Fruit fly (Drosophila melanogaster) whole organism, adult: ENCODE data around the gene pyx.

ENCODE experiments used
- CG11617 ChIP-seq: fragments of 200-800 bp; sonication (Bioruptor generic); optimal IDR thresholded peaks from 2 replicates; lab custom pipeline; 2017; ENCODE audit warnings: mild to moderate bottlenecking, missing biosample characterization, missing genetic modification reagents, missing genetic modification characterization
- CG14711 ChIP-seq: fragments of 200-800 bp; sonication (Bioruptor generic); optimal IDR thresholded peaks from 2 replicates; lab custom pipeline; 2018; ENCODE audit warnings: missing biosample characterization, mild to moderate bottlenecking, missing genetic modification characterization, moderate library complexity
- CG1620 ChIP-seq: fragments of 200-800 bp; sonication (Bioruptor generic); optimal IDR thresholded peaks from 2 replicates; lab custom pipeline; 2016; ENCODE audit warnings: missing biosample characterization, missing genetic modification characterization
- CG5204 ChIP-seq: fragments of 200-800 bp; sonication (Bioruptor generic); optimal IDR thresholded peaks from 2 replicates; lab custom pipeline; 2016; ENCODE audit warnings: missing biosample characterization, missing genetic modification characterization
- Clk ChIP-seq: fragments of 200-800 bp; sonication (Bioruptor generic); optimal IDR thresholded peaks from 2 replicates; lab custom pipeline; 2017; ENCODE audit warnings: missing biosample characterization, missing genetic modification characterization
- Crg-1 ChIP-seq: fragments of 200-800 bp; sonication (Bioruptor generic); optimal IDR thresholded peaks from 2 replicates; lab custom pipeline; 2016; ENCODE audit warnings: missing biosample characterization, missing genetic modification characterization
- Hr96 ChIP-seq: fragments of 200-800 bp; sonication (Bioruptor generic); optimal IDR thresholded peaks from 2 replicates; lab custom pipeline; 2016; ENCODE audit warnings: missing biosample characterization, missing genetic modification characterization
- Mnt ChIP-seq: fragments of 200-800 bp; sonication (Bioruptor generic); optimal IDR thresholded peaks from 2 replicates; lab custom pipeline; 2016; ENCODE audit warnings: missing biosample characterization, mild to moderate bottlenecking, missing genetic modification characterization
- cic ChIP-seq: fragments of 200-800 bp; sonication (Bioruptor generic); optimal IDR thresholded peaks from 2 replicates; lab custom pipeline; 2017; ENCODE audit warnings: missing biosample characterization, mild to moderate bottlenecking, missing genetic modification characterization, moderate library complexity
- kay ChIP-seq: fragments of 200-800 bp; sonication (Bioruptor generic); peaks from one replicate; lab custom pipeline; 2016; ENCODE audit warnings: missing biosample characterization, missing genetic modification characterization, borderline replicate concordance
- ovo ChIP-seq: fragments of 200-800 bp; sonication (Bioruptor generic); optimal IDR thresholded peaks from 2 replicates; lab custom pipeline; 2016; ENCODE audit warnings: missing biosample characterization, missing genetic modification characterization
- pad ChIP-seq: fragments of 200-800 bp; sonication (Bioruptor generic); optimal IDR thresholded peaks from 3 replicates; lab custom pipeline; 2017; ENCODE audit warnings: missing biosample characterization, missing genetic modification characterization, mild to moderate bottlenecking, moderate library complexity, missing genetic modification reagents
- toe ChIP-seq: fragments of 200-800 bp; sonication (Bioruptor generic); optimal IDR thresholded peaks from 2 replicates; lab custom pipeline; 2016; ENCODE audit warnings: missing biosample characterization, missing genetic modification characterization

dm6 chr3L:216325-216724, 6.5 kb downstream of the pyx start, which contains the start of gene Kaz1-ORFB:
- TF ChIP-seq CG14711 (tag; lab: Kevin White, UChicago) (no peak), CG5204 (no peak), cic (GFP tag; lab: Kevin White, UChicago) (no peak), ovo (GFP tag; lab: Kevin White, UChicago) (no peak), CG11617 (GFP tag; lab: Kevin White, UChicago) (no peak), kay (no peak), CG1620 (GFP tag; lab: Kevin White, UChicago) (no peak), Clk (GFP tag; lab: Kevin White, UChicago) (no peak), pad (GFP tag; lab: Kevin White, UChicago) (no peak), Hr96 (GFP tag; lab: Kevin White, UChicago) (no peak), toe (GFP tag; lab: Kevin White, UChicago) (no peak), Crg-1 (GFP tag; lab: Kevin White, UChicago) (no peak), Mnt (no peak)
